2 worm cellular contexts compared by ENCODE assay signal in the genomic region with DNA sequence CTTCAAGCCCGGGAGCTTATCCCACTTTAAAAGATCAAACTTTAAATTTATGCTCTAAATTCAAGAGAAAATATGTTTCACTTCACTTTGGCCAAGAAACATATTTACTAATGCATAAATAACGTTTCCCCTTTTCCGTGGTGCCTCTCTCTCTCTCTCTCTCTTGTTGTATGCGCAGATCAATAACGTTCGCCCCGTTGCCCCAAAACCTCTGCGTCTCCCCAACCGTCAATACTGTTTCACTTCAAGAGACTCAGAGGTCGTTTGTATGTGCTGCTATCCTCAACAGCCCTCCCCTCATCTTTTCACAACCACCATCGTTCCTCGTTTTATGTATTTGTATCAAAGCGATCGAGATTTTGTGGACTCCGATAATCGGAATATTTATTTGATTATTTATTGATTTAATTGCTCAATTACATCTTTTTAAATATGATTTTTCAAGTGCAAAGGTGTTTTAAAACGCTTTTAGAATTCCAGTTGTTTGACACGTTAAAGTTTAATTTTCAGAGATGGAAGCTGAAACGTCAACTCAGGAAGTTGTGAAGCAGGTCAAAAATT.
TF ChIP-seq lines count a peak whose summit lies in the region.

A gene (plus strand): TSS at position 511 of the 561 bp plus-strand sequence.

TF ChIP-seq in whole organism, L4 larva, 104 proteins besides CTCF, POLR2A, EP300 and RAD21 (continued from another document):
- TF ChIP-seq lsy-2 (tag; optimal IDR thresholded peaks at IDR 0.05; lab: Kevin White, UChicago) (peak in 1 of 2 experiments; percentile 49), daf-12 (tag; optimal IDR thresholded peaks at IDR 0.05; lab: Kevin White, UChicago) (no peak), rbr-2 (tag; optimal IDR thresholded peaks at IDR 0.05; lab: Kevin White, UChicago) (peak; percentile 46), skn-1 (tag; optimal IDR thresholded peaks at IDR 0.05; lab: Kevin White, UChicago) (no peak), nhr-77 (tag; optimal IDR thresholded peaks at IDR 0.05; lab: Kevin White, UChicago) (no peak)
TF ChIP-seq in whole organism, L4 larva: peak in this region for 9.

TF ChIP-seq in whole organism, late embryonic, 69 proteins besides CTCF, POLR2A, EP300 and RAD21 (continued from another document):
- TF ChIP-seq pqm-1 (tag; optimal IDR thresholded peaks at IDR 0.05; lab: Kevin White, UChicago) (no peak), fkh-10 (GFP tag; optimal IDR thresholded peaks at IDR 0.05; lab: Kevin White, UChicago) (no peak), ttx-3 (tag; optimal IDR thresholded peaks at IDR 0.05; lab: Kevin White, UChicago) (no peak), hlh-30 (tag; optimal IDR thresholded peaks at IDR 0.05; lab: Kevin White, UChicago; ENCODE audit: insufficient read depth) (peak; percentile 5), T23F11.4 (GFP tag; optimal IDR thresholded peaks at IDR 0.05; lab: Kevin White, UChicago) (no peak), hlh-6 (tag; optimal IDR thresholded peaks at IDR 0.05; lab: Kevin White, UChicago) (no peak), C08G9.2 (tag; optimal IDR thresholded peaks at IDR 0.05; lab: Kevin White, UChicago) (peak; percentile 18), sdc-2 (tag; optimal IDR thresholded peaks at IDR 0.05; lab: Kevin White, UChicago) (peak; percentile 40), fkh-6 (tag; optimal IDR thresholded peaks at IDR 0.05; lab: Kevin White, UChicago) (no peak), hlh-8 (tag; optimal IDR thresholded peaks at IDR 0.05; lab: Kevin White, UChicago) (peak; percentile 36), F13H6.1 (tag; optimal IDR thresholded peaks at IDR 0.05; lab: Kevin White, UChicago) (no peak), dmd-4 (tag; optimal IDR thresholded peaks at IDR 0.05; lab: Kevin White, UChicago; ENCODE audit: borderline replicate concordance) (no peak), fax-1 (tag; optimal IDR thresholded peaks at IDR 0.05; lab: Kevin White, UChicago) (peak; percentile 15), unc-86 (tag; optimal IDR thresholded peaks at IDR 0.05; lab: Kevin White, UChicago) (no peak), unc-42 (tag; optimal IDR thresholded peaks at IDR 0.05; lab: Kevin White, UChicago) (peak; percentile 64), pat-9 (tag; optimal IDR thresholded peaks at IDR 0.05; lab: Kevin White, UChicago) (no peak), ceh-6 (GFP tag; optimal IDR thresholded peaks at IDR 0.05; lab: Kevin White, UChicago) (no peak), ceh-9 (tag; optimal IDR thresholded peaks at IDR 0.05; lab: Kevin White, UChicago) (no peak), sox-4 (tag; optimal IDR thresholded peaks at IDR 0.05; lab: Kevin White, UChicago) (no peak), nhr-11 (tag; optimal IDR thresholded peaks at IDR 0.05; lab: Kevin White, UChicago) (no peak), K09A11.1 (tag; optimal IDR thresholded peaks at IDR 0.05; lab: Kevin White, UChicago; ENCODE audit: insufficient read depth) (no peak)
